Fruit fly (Drosophila melanogaster) whole organism, embryonic: ENCODE results near the gene CG43137.

Experiments
- CG10267 ChIP-seq: fragments of 200-800 bp; sonication (Bioruptor generic); optimal IDR thresholded peaks from 2 replicates; lab custom pipeline; 2018; ENCODE audit warnings: missing biosample characterization, mild to moderate bottlenecking, missing genetic modification characterization, moderate library complexity
- CG10366 ChIP-seq: fragments of 200-800 bp; sonication (Bioruptor generic); IDR thresholded peaks from 2 replicates; pipeline ENCODE4 v1.3.6; 2022; ENCODE audit warnings: missing biosample characterization, missing genetic modification characterization
- CG12071 ChIP-seq: fragments of 200-800 bp; sonication (Bioruptor generic); optimal IDR thresholded peaks from 3 replicates; lab custom pipeline; 2018; ENCODE audit warnings: missing biosample characterization, mild to moderate bottlenecking, missing genetic modification characterization
- CG12155 ChIP-seq: fragments of 200-800 bp; sonication (Bioruptor generic); optimal IDR thresholded peaks from 3 replicates; lab custom pipeline; 2016; ENCODE audit warnings: missing biosample characterization, missing genetic modification characterization
- CG14014 ChIP-seq: fragments of 200-800 bp; sonication (Bioruptor generic); IDR thresholded peaks from 2 replicates; pipeline ENCODE4 v1.3.6; 2022; ENCODE audit warnings: missing biosample characterization, missing genetic modification characterization
- CG14441 ChIP-seq: fragments of 200-800 bp; sonication (Bioruptor generic); IDR thresholded peaks from 2 replicates; pipeline ENCODE4 v1.3.6; 2022; ENCODE audit warnings: missing biosample characterization, missing genetic modification characterization
- CG14710 ChIP-seq: fragments of 200-800 bp; sonication (Bioruptor generic); optimal IDR thresholded peaks from 3 replicates; lab custom pipeline; 2019; ENCODE audit warnings: missing biosample characterization, mild to moderate bottlenecking, missing genetic modification characterization, moderate library complexity
- CG14965 ChIP-seq: fragments of 200-800 bp; sonication (Bioruptor generic); optimal IDR thresholded peaks from 2 replicates; lab custom pipeline; 2016; ENCODE audit warnings: missing biosample characterization, missing genetic modification characterization, borderline replicate concordance
- CG17802 ChIP-seq: fragments of 200-800 bp; sonication (Bioruptor generic); optimal IDR thresholded peaks from 2 replicates; lab custom pipeline; 2018; ENCODE audit warnings: missing biosample characterization, mild to moderate bottlenecking, missing genetic modification characterization, moderate library complexity
- CG17912 ChIP-seq: fragments of 200-800 bp; sonication (Bioruptor generic); optimal IDR thresholded peaks from 2 replicates; lab custom pipeline; 2018; ENCODE audit warnings: missing biosample characterization, mild to moderate bottlenecking, missing genetic modification characterization
- CG18262 ChIP-seq: fragments of 200-800 bp; optimal IDR thresholded peaks from 3 replicates; lab custom pipeline; 2019; ENCODE audit warnings: missing biosample characterization, mild to moderate bottlenecking, missing genetic modification characterization, moderate library complexity
- CG18599 ChIP-seq: fragments of 200-800 bp; sonication (Bioruptor generic); optimal IDR thresholded peaks from 3 replicates; lab custom pipeline; 2017; ENCODE audit warnings: missing biosample characterization, missing genetic modification characterization, mild to moderate bottlenecking, moderate library complexity, missing genetic modification reagents
- CG18764 ChIP-seq: fragments of 200-800 bp; sonication (Bioruptor generic); optimal IDR thresholded peaks from 3 replicates; lab custom pipeline; 2016; ENCODE audit warnings: missing biosample characterization, missing genetic modification characterization
- CG31365 ChIP-seq: fragments of 200-800 bp; sonication (Bioruptor generic); optimal IDR thresholded peaks from 2 replicates; lab custom pipeline; 2018; ENCODE audit warnings: missing biosample characterization, mild to moderate bottlenecking, missing genetic modification characterization
- CG8281 ChIP-seq: fragments of 200-800 bp; sonication (Bioruptor generic); optimal IDR thresholded peaks from 2 replicates; lab custom pipeline; 2018; ENCODE audit warnings: missing biosample characterization, mild to moderate bottlenecking, missing genetic modification characterization, moderate library complexity
- CG8359 ChIP-seq: fragments of 200-800 bp; sonication (Bioruptor generic); optimal IDR thresholded peaks from 2 replicates; lab custom pipeline; 2017; ENCODE audit warnings: missing biosample characterization, mild to moderate bottlenecking, missing genetic modification characterization, borderline replicate concordance
- CG8478 ChIP-seq: fragments of >200 bp; optimal IDR thresholded peaks from 2 replicates; lab custom pipeline; 2018
- CG9437 ChIP-seq: fragments of 200-800 bp; sonication (Bioruptor generic); optimal IDR thresholded peaks from 2 replicates; lab custom pipeline; 2018; ENCODE audit warnings: missing biosample characterization, mild to moderate bottlenecking, missing genetic modification characterization
- CG9876 ChIP-seq: fragments of 200-800 bp; sonication (Bioruptor generic); optimal IDR thresholded peaks from 2 replicates; lab custom pipeline; 2016; ENCODE audit warnings: missing biosample characterization, missing genetic modification characterization
- D ChIP-seq, 2 experiments: fragments of 200-800 bp in 1 of 2; fragments of >200 bp in 1 of 2; sonication (Bioruptor generic) in 1 of 2; optimal IDR thresholded peaks; 2 replicates in 1 of 2; 3 replicates in 1 of 2; lab custom pipeline; 2017; ENCODE audit warnings: mild to moderate bottlenecking in 1 of 2, missing biosample characterization in 1 of 2, missing genetic modification characterization in 1 of 2, missing genetic modification reagents in 1 of 2
- Dad ChIP-seq: fragments of 200-800 bp; sonication (Bioruptor generic); optimal IDR thresholded peaks from 3 replicates; lab custom pipeline; 2016; ENCODE audit warnings: missing biosample characterization, missing genetic modification characterization
- E2f1 ChIP-seq: fragments of 200-800 bp; sonication (Bioruptor generic); IDR thresholded peaks from 2 replicates; pipeline ENCODE4 v1.3.6; 2022; ENCODE audit warnings: missing biosample characterization, missing genetic modification characterization
- Eip74EF ChIP-seq, 2 experiments: fragments of 200-800 bp in 1 of 2; fragments of >200 bp in 1 of 2; sonication (Bioruptor generic) in 1 of 2; optimal IDR thresholded peaks; 2 replicates each; lab custom pipeline; 2017 to 2019; ENCODE audit warnings: missing biosample characterization in 2 of 2, missing genetic modification characterization in 2 of 2, mild to moderate bottlenecking in 1 of 2, moderate library complexity in 1 of 2
- Ets65A ChIP-seq: fragments of 200-800 bp; sonication (Bioruptor generic); peaks from one replicate; lab custom pipeline; 2016; ENCODE audit warnings: missing biosample characterization, missing genetic modification characterization
- NC2α ChIP-seq: fragments of 200-800 bp; sonication (Bioruptor generic); optimal IDR thresholded peaks from 2 replicates; lab custom pipeline; 2016; ENCODE audit warnings: missing biosample characterization, missing genetic modification characterization
- Pdp1 ChIP-seq, 2 experiments: fragments of 200-800 bp; sonication (Bioruptor generic); optimal IDR thresholded peaks; 3 replicates each; lab custom pipeline; 2016; ENCODE audit warnings: missing biosample characterization in 2 of 2, missing genetic modification characterization in 2 of 2, mild to moderate bottlenecking in 1 of 2, moderate library complexity in 1 of 2
- Scr ChIP-seq: fragments of 200-800 bp; sonication (Bioruptor generic); IDR thresholded peaks from 2 replicates; pipeline ENCODE4 v1.3.6; 2022; ENCODE audit warnings: missing biosample characterization, missing genetic modification characterization; ENCODE audit not compliant: partially characterized antibody
- Sry-β ChIP-seq: fragments of 200-800 bp; sonication (Bioruptor generic); optimal IDR thresholded peaks from 2 replicates; lab custom pipeline; 2018; ENCODE audit warnings: missing biosample characterization, mild to moderate bottlenecking, missing genetic modification characterization, moderate library complexity
- Stat92E ChIP-seq, 3 experiments: fragments of >200 bp in 2 of 3; fragments of 200-800 bp in 1 of 3; sonication (Bioruptor generic) in 1 of 3; optimal IDR thresholded peaks; 2 replicates each; lab custom pipeline; 2017 to 2019; ENCODE audit warnings: missing biosample characterization in 3 of 3, missing genetic modification characterization in 3 of 3, mild to moderate bottlenecking in 1 of 3, moderate library complexity in 1 of 3
- ato ChIP-seq: fragments of 200-800 bp; sonication (Bioruptor generic); IDR thresholded peaks from 2 replicates; pipeline ENCODE4 v1.3.6; 2022; ENCODE audit warnings: missing biosample characterization, missing genetic modification characterization; ENCODE audit not compliant: partially characterized antibody
- bsh ChIP-seq, 2 experiments: fragments of 200-800 bp; sonication (Bioruptor generic); optimal IDR thresholded peaks; 2 replicates each; lab custom pipeline; 2017 to 2018; ENCODE audit warnings: mild to moderate bottlenecking in 2 of 2, missing biosample characterization in 2 of 2, missing genetic modification characterization in 2 of 2, moderate library complexity in 1 of 2
- btn ChIP-seq: fragments of 200-800 bp; sonication (Bioruptor generic); optimal IDR thresholded peaks from 2 replicates; lab custom pipeline; 2016; ENCODE audit warnings: missing biosample characterization, missing genetic modification characterization
- chif ChIP-seq, 2 experiments: fragments of 200-800 bp; sonication (Bioruptor generic); optimal IDR thresholded peaks; 3 replicates each; lab custom pipeline; 2016; ENCODE audit warnings: missing biosample characterization in 2 of 2, missing genetic modification characterization in 2 of 2
- chm ChIP-seq: fragments of 200-800 bp; sonication (Bioruptor generic); IDR thresholded peaks from 2 replicates; pipeline ENCODE4 v1.3.6; 2022; ENCODE audit warnings: missing biosample characterization, missing genetic modification characterization
- da ChIP-seq: fragments of 200-800 bp; sonication (Bioruptor generic); optimal IDR thresholded peaks from 2 replicates; lab custom pipeline; 2016; ENCODE audit warnings: missing biosample characterization, missing genetic modification characterization
- exex ChIP-seq: fragments of 200-800 bp; sonication (Bioruptor generic); optimal IDR thresholded peaks from 4 replicates; lab custom pipeline; 2018; ENCODE audit warnings: missing biosample characterization, mild to moderate bottlenecking, missing genetic modification characterization, moderate library complexity
- hb ChIP-seq: fragments of 200-800 bp; sonication (Bioruptor generic); IDR thresholded peaks from 3 replicates; pipeline ENCODE4 v1.3.6; 2022; ENCODE audit warnings: missing biosample characterization, missing genetic modification characterization; ENCODE audit not compliant: partially characterized antibody
- ind ChIP-seq: fragments of 200-800 bp; sonication (Bioruptor generic); optimal IDR thresholded peaks from 3 replicates; lab custom pipeline; 2016; ENCODE audit warnings: missing biosample characterization, missing genetic modification characterization
- lola ChIP-seq, 3 experiments: fragments of >200 bp in 2 of 3; fragments of 200-800 bp in 1 of 3; sonication (Bioruptor generic) in 1 of 3; optimal IDR thresholded peaks; 2 replicates each; lab custom pipeline; 2017 to 2019; ENCODE audit warnings: missing biosample characterization in 3 of 3, missing genetic modification characterization in 3 of 3, mild to moderate bottlenecking in 1 of 3, moderate library complexity in 1 of 3
- nerfin-2 ChIP-seq: fragments of 200-800 bp; sonication (Bioruptor generic); IDR thresholded peaks from 2 replicates; pipeline ENCODE4 v1.3.6; 2022; ENCODE audit warnings: missing biosample characterization, missing genetic modification characterization; ENCODE audit not compliant: partially characterized antibody
- nmo ChIP-seq: fragments of 200-800 bp; sonication (Bioruptor generic); optimal IDR thresholded peaks from 2 replicates; lab custom pipeline; 2018; ENCODE audit warnings: missing biosample characterization, mild to moderate bottlenecking, missing genetic modification characterization, moderate library complexity
- nom ChIP-seq: fragments of 200-800 bp; sonication (Bioruptor generic); optimal IDR thresholded peaks from 2 replicates; lab custom pipeline; 2017; ENCODE audit warnings: missing biosample characterization, missing genetic modification characterization, mild to moderate bottlenecking, moderate library complexity, missing genetic modification reagents
- unpg ChIP-seq: fragments of 200-800 bp; sonication (Bioruptor generic); optimal IDR thresholded peaks from 3 replicates; lab custom pipeline; 2018; ENCODE audit warnings: missing biosample characterization, mild to moderate bottlenecking, missing genetic modification characterization, moderate library complexity
- vnd ChIP-seq: fragments of 200-800 bp; sonication (Bioruptor generic); IDR thresholded peaks from 3 replicates; pipeline ENCODE4 v1.3.6; 2022; ENCODE audit warnings: missing biosample characterization, missing genetic modification characterization; ENCODE audit not compliant: partially characterized antibody
- yki ChIP-seq: fragments of >200 bp; optimal IDR thresholded peaks from 3 replicates; lab custom pipeline; 2018
- z ChIP-seq: fragments of 200-800 bp; sonication (Bioruptor generic); IDR thresholded peaks from 3 replicates; pipeline ENCODE4 v1.3.6; 2022; ENCODE audit warnings: missing biosample characterization, missing genetic modification characterization

The CG43137 gene

DNA sequence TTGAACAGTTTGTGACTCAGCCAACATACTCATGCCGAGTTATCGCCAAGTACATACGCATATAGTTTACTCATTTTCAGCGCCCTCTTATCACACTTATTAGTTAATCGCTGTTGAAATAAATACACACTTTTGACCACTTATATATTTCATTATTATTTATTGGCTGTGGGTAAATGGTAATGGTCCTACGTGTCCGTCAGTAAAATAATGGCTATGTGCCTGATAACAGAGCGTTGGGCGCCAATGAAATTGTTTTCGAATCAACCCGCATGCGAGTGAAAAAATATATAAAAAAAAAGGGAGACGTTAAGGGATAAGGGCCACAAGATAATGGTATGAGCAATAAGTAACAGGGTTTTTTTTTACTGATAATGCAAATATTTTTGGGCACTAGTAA is 28.2 kb upstream of the CG43137 start (continued):
- TF ChIP-seq CG18599 (GFP tag; lab: Kevin White, UChicago) (peak; percentile 8), CG10366 (GFP tag; lab: Robert Waterston, UW) (no peak), Sry-β (no peak), Pdp1 (GFP tag; optimal IDR thresholded peaks at IDR 0.05; lab: Kevin White, UChicago) (peak in 1 of 2 experiments; percentile 29), exex (peak; percentile 97)

DNA sequence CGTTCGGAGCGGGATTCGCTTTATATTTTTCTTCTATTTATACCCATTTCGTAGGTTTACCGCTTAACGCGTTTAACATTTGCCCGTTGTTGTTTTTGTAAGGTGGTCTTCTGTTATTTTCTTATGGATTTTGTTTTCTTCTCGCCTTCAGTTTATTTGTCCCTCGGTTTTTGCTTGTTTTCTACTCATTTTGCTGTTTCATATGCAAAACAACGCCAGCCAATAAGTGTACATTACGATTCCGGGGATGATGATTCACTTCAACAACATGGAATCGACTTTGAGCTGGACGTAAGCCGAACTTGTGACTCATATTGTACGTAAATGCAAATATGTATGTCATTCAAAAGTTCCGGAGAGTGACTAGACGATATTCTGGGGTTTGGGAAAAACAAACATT is 27.6 kb upstream of the CG43137 start:
- no peak for TF ChIP-seq E2f1 (GFP tag; lab: Robert Waterston, UW)
- TF ChIP-seq CG8281 (tag; lab: Kevin White, UChicago) = no peak
- TF ChIP-seq z = no peak
- no peak for TF ChIP-seq bsh (GFP tag; optimal IDR thresholded peaks at IDR 0.05; lab: Kevin White, UChicago)
- no peak for TF ChIP-seq CG9437 (GFP tag; lab: Kevin White, UChicago)
- TF ChIP-seq Eip74EF (GFP tag; optimal IDR thresholded peaks at IDR 0.05; lab: Kevin White, UChicago) = no peak
- TF ChIP-seq CG8478 = no peak
- no peak for TF ChIP-seq Scr (GFP tag; lab: Robert Waterston, UW)
- no peak for TF ChIP-seq vnd (GFP tag; lab: Robert Waterston, UW)
- no peak for TF ChIP-seq da (GFP tag; lab: Kevin White, UChicago)
- TF ChIP-seq CG17912 = no peak
- no peak for TF ChIP-seq NC2α (GFP tag; lab: Kevin White, UChicago)
- peak; percentile 26; the same call in 1 of the 2 replicates for TF ChIP-seq CG14441 (GFP tag; lab: Robert Waterston, UW)
- no peak for TF ChIP-seq nmo
- no peak for TF ChIP-seq chm (GFP tag; lab: Robert Waterston, UW)
- TF ChIP-seq nom (GFP tag; lab: Kevin White, UChicago) = peak; percentile 67
- TF ChIP-seq CG18764 (GFP tag; lab: Kevin White, UChicago) = no peak
- TF ChIP-seq nerfin-2 (GFP tag; lab: Robert Waterston, UW) = no peak
- no peak for TF ChIP-seq hb (GFP tag; lab: Robert Waterston, UW)
- no peak for TF ChIP-seq CG18262 (tag; lab: Kevin White, UChicago)
- no peak for TF ChIP-seq CG10267
- TF ChIP-seq Ets65A = peak; percentile 50
- TF ChIP-seq D (optimal IDR thresholded peaks at IDR 0.05; lab: Kevin White, UChicago) = no peak
- no peak for TF ChIP-seq D (GFP tag; optimal IDR thresholded peaks at IDR 0.05; lab: Kevin White, UChicago)
- no peak for TF ChIP-seq yki (lab: Kevin White, UChicago)
- TF ChIP-seq CG9876 (GFP tag; lab: Kevin White, UChicago) = no peak
- TF ChIP-seq CG8359 (GFP tag; lab: Kevin White, UChicago) = no peak
- TF ChIP-seq, all 482 proteins: peak for 3

- TF ChIP-seq ato (GFP tag; lab: Robert Waterston, UW) (no peak), CG31365 (tag; lab: Kevin White, UChicago) (no peak), nmo (peak; percentile 28), CG14965 (GFP tag; lab: Kevin White, UChicago) (no peak), chif (GFP tag; optimal IDR thresholded peaks at IDR 0.05; lab: Kevin White, UChicago) (peak; percentile 11 to 31), CG17802 (tag; lab: Kevin White, UChicago) (peak; percentile 3), lola (GFP tag; optimal IDR thresholded peaks at IDR 0.05; lab: Kevin White, UChicago) (no peak), btn (GFP tag; lab: Kevin White, UChicago) (no peak), CG14710 (tag; lab: Kevin White, UChicago) (peak; percentile 9), CG12155 (peak; percentile 50), CG12071 (GFP tag; lab: Kevin White, UChicago) (no peak), Stat92E (GFP tag; optimal IDR thresholded peaks at IDR 0.05; lab: Kevin White, UChicago) (no peak), ind (GFP tag; lab: Kevin White, UChicago) (peak; percentile 42), unpg (GFP tag; lab: Kevin White, UChicago) (peak; percentile 54), Dad (GFP tag; lab: Kevin White, UChicago) (no peak), CG14014 (GFP tag; lab: Robert Waterston, UW) (peak; percentile 38; the same call in 1 of the 2 replicates)
Observed at dm6 chrX:5891666-5892444, 26.9 kb upstream of the CG43137 start.
